Worm (Caenorhabditis elegans) whole organism, L2 larva: ENCODE results near the gene C33D9.13.

ENCODE experiments used
- fos-1 ChIP-seq: fragments of 150-350 bp; optimal IDR thresholded peaks from 2 replicates; lab custom pipeline; 2014; ENCODE audit warnings: missing biosample characterization, missing genetic modification characterization
- nhr-12 ChIP-seq: fragments of 150-350 bp; optimal IDR thresholded peaks from 2 replicates; lab custom pipeline; 2014; ENCODE audit warnings: missing biosample characterization, missing genetic modification characterization
- unc-39 ChIP-seq: fragments of 150-350 bp; optimal IDR thresholded peaks from 2 replicates; lab custom pipeline; 2014; ENCODE audit warnings: missing biosample characterization, missing genetic modification characterization
- zag-1 ChIP-seq: fragments of 150-350 bp; optimal IDR thresholded peaks from 2 replicates; lab custom pipeline; 2014; ENCODE audit warnings: missing biosample characterization, missing genetic modification characterization

- no peak for TF ChIP-seq zag-1 (tag; lab: Kevin White, UChicago)
- TF ChIP-seq fos-1 (tag; lab: Kevin White, UChicago), result peak; percentile 4
- TF ChIP-seq nhr-12 (tag; lab: Kevin White, UChicago), result no peak
- no peak for TF ChIP-seq unc-39 (tag; lab: Kevin White, UChicago)
These were observed 39.2 kb upstream of the C33D9.13 start, which contains the start of the genes col-117 and col-3 for ce11 chrIV:8824145-8824833.
